Worm (Caenorhabditis elegans): ENCODE data around the gene ccr-4.

The ccr-4 gene

DNA sequence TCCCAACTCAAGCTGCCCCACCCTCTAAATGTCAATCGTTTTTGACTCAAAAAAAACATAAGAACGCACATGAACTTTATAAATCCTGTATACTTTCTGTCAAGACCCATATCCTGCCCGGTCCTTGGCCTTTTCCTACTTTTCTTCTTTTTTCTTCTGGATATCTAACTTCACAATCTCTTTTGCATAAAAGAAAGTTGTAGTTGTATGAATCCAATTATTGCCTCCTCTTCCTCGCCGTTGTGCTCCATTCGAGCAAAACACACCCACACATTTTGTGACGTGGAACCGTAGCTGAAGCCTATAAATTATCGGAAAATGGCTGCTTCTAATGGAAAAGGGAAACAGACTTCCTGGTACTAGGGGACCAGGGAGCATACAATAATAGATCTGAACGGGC is 11.1 kb upstream of the ccr-4 start:
- no peak for TF ChIP-seq attf-5 (GFP tag; optimal IDR thresholded peaks at IDR 0.05)
- TF ChIP-seq madf-6 (GFP tag; IDR thresholded peaks at IDR 0.05): no peak
- TF ChIP-seq zfh-2 (GFP tag; conservative IDR thresholded peaks at IDR 0.05): no peak
- no peak for TF ChIP-seq Y67H2A.10 (GFP tag; conservative IDR thresholded peaks at IDR 0.05)
- TF ChIP-seq hsf-1 (GFP tag; IDR thresholded peaks at IDR 0.05): no peak
- no peak for TF ChIP-seq die-1 (tag; optimal IDR thresholded peaks at IDR 0.05)
- TF ChIP-seq madf-10 (tag; optimal IDR thresholded peaks at IDR 0.05): no peak
- no peak for TF ChIP-seq chd-7 (tag; optimal IDR thresholded peaks at IDR 0.05)
- TF ChIP-seq mes-4 (tag; optimal IDR thresholded peaks at IDR 0.05): no peak
- no peak for TF ChIP-seq aptf-2 (GFP tag; conservative IDR thresholded peaks at IDR 0.05)
- no peak for TF ChIP-seq Y53F4B.3 (GFP tag; IDR thresholded peaks at IDR 0.05)
- TF ChIP-seq lsy-27 (tag; optimal IDR thresholded peaks at IDR 0.05; ENCODE audit: borderline replicate concordance, insufficient read depth): no peak
- TF ChIP-seq dox-1 (GFP tag; IDR thresholded peaks at IDR 0.05): no peak
- no peak for TF ChIP-seq F39B2.1 (GFP tag; IDR thresholded peaks at IDR 0.05)
- no peak for TF ChIP-seq nfyb-1 (GFP tag; IDR thresholded peaks at IDR 0.05)

DNA sequence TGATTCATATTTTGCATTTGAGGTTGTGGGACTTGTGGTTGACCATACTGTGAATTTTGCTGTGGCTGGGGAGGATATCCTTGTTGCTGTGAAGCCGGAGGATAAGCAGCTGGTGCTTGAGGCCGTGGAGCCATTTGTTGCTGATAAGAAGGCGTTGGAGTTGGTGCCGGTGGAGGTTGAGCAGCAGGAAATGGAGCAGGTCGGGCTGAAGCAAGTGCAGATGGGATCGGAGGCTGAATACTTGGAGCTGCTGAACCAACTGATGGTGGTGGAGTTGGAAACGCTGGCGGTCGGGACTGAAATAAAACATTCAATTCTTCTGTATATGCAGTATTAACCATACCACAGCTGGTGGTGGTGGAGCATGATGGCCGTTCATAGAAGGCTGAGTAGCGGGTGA is 1.4 kb upstream of the ccr-4 start:
- TF ChIP-seq rcor-1 (GFP tag; IDR thresholded peaks at IDR 0.05): no peak
- no peak for TF ChIP-seq lir-1 (GFP tag; conservative IDR thresholded peaks at IDR 0.05)
- TF ChIP-seq zfh-2 (GFP tag; conservative IDR thresholded peaks at IDR 0.05): peak; percentile 62
- TF ChIP-seq egrh-3 (GFP tag; IDR thresholded peaks at IDR 0.05): peak; percentile 34; the same call in 1 of the 2 replicates

DNA sequence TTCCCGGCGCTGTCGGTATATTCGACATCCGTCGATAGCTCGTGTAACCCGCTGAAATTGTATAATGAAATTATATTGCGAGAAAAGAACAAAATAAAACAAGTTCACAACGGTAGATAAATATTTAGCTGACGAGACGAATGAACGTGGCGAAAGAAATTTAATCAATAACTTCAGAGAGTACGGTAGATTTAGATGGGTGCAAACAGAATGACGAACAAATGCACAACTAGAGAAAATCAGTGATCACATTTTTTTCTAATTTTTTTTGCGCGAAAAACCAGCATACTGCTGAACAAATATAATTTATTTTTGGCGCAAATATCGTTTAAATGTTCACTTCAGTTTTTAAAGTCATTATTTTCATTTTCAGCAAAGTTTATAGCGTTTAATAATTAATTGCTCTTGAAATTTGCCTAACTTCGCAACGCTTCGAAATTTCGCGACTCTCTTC is 573 bp upstream of the ccr-4 start, which contains the start of gene sec-24.2:
TSS of gene sec-24.2 (minus strand) at position 51 of the 454 bp plus-strand sequence.
- TF ChIP-seq aptf-3 (GFP tag; IDR thresholded peaks at IDR 0.05) (no peak), atf-7 (tag; optimal IDR thresholded peaks at IDR 0.05) (no peak), Y95B8A.8 (GFP tag; IDR thresholded peaks at IDR 0.05) (0 out of 2 replicates have a peak, but pooled peaks have one; percentile 22), attf-5 (GFP tag; optimal IDR thresholded peaks at IDR 0.05) (no peak), mel-28 (tag; optimal IDR thresholded peaks at IDR 0.05; ENCODE audit: borderline replicate concordance) (no peak), fkh-3 (tag; optimal IDR thresholded peaks at IDR 0.05) (no peak), tbx-9 (tag; optimal IDR thresholded peaks at IDR 0.05; ENCODE audit: borderline replicate concordance) (no peak), F37B4.10 (GFP tag; IDR thresholded peaks at IDR 0.05) (no peak), bed-1 (GFP tag; IDR thresholded peaks at IDR 0.05) (no peak), unc-62 (GFP tag; optimal IDR thresholded peaks at IDR 0.05) (no peak), egl-44 (GFP tag; IDR thresholded peaks at IDR 0.05) (no peak), hsf-1 (GFP tag; IDR thresholded peaks at IDR 0.05) (no peak), mxl-1 (tag; optimal IDR thresholded peaks at IDR 0.05) (no peak), ceh-100 (GFP tag; IDR thresholded peaks at IDR 0.05) (no peak), madf-10 (tag; optimal IDR thresholded peaks at IDR 0.05) (no peak), madf-6 (GFP tag; IDR thresholded peaks at IDR 0.05) (peak; percentile 86), efl-1 (GFP tag; optimal IDR thresholded peaks at IDR 0.05) (peak; percentile 82), ZK185.1 (tag; optimal IDR thresholded peaks at IDR 0.05; ENCODE audit: poor library complexity, severe bottlenecking) (no peak), tlf-1 (GFP tag; optimal IDR thresholded peaks at IDR 0.05) (no peak), lsl-1 (GFP tag; optimal IDR thresholded peaks at IDR 0.05) (peak; percentile 83), madf-8 (GFP tag; conservative IDR thresholded peaks at IDR 0.05) (peak; percentile 55; the same call in 1 of the 2 replicates), dox-1 (GFP tag; IDR thresholded peaks at IDR 0.05) (peak; percentile 24; the same call in 1 of the 2 replicates), rcor-1 (GFP tag; IDR thresholded peaks at IDR 0.05) (no peak), attf-6 (GFP tag; IDR thresholded peaks at IDR 0.05) (0 out of 2 replicates have a peak, but pooled peaks have one; percentile 25), B0261.1 (tag; optimal IDR thresholded peaks at IDR 0.05) (no peak), lsy-27 (tag; optimal IDR thresholded peaks at IDR 0.05; ENCODE audit: borderline replicate concordance, insufficient read depth) (no peak), ekl-4 (GFP tag; IDR thresholded peaks at IDR 0.05) (no peak), B0019.2 (GFP tag; conservative IDR thresholded peaks at IDR 0.05) (no peak), F57A8.1 (GFP tag; optimal IDR thresholded peaks at IDR 0.05) (no peak), egrh-3 (GFP tag; IDR thresholded peaks at IDR 0.05) (no peak), nfyb-1 (GFP tag; IDR thresholded peaks at IDR 0.05) (no peak), dpl-1 (GFP tag; optimal IDR thresholded peaks at IDR 0.05) (peak; percentile 30), zfh-2 (GFP tag; conservative IDR thresholded peaks at IDR 0.05) (no peak), bed-2 (GFP tag; IDR thresholded peaks at IDR 0.05) (no peak), F10E7.11 (tag; optimal IDR thresholded peaks at IDR 0.05) (no peak), snpc-1.3 (tag; optimal IDR thresholded peaks at IDR 0.05; ENCODE audit: insufficient read depth) (no peak)
